Fruit fly (Drosophila melanogaster): ENCODE data around the gene CG18641.

dm6 chr2L:2436258-2436657 lies 21.1 kb upstream of the CG18641 start:
- no peak for TF ChIP-seq CG8478 (optimal IDR thresholded peaks at IDR 0.05)
- no peak for TF ChIP-seq psq (optimal IDR thresholded peaks at IDR 0.05)
- TF ChIP-seq Dll (optimal IDR thresholded peaks at IDR 0.05) = no peak
- TF ChIP-seq usp (GFP tag; optimal IDR thresholded peaks at IDR 0.05) = no peak
- TF ChIP-seq EcR (GFP tag; optimal IDR thresholded peaks at IDR 0.05) = no peak
